Fruit fly (Drosophila melanogaster) whole organism, embryonic: ENCODE data around the gene Sil1.
A peak's percentile ranks its signal among the peaks of the same experiment; 100 is the strongest.

Experiments used
- Aef1 ChIP-seq: fragments of 200-800 bp; sonication (Bioruptor generic); IDR thresholded peaks from 3 replicates; pipeline ENCODE4 v1.3.6; 2022; ENCODE audit warnings: missing biosample characterization, missing genetic modification characterization
- CG1024 ChIP-seq: fragments of 200-800 bp; sonication (Bioruptor generic); IDR thresholded peaks from 2 replicates; pipeline ENCODE4 v1.3.6; 2022; ENCODE audit warnings: missing biosample characterization, missing genetic modification characterization
- CG10431 ChIP-seq: fragments of 200-800 bp; sonication (Bioruptor generic); optimal IDR thresholded peaks from 3 replicates; lab custom pipeline; 2018; ENCODE audit warnings: missing biosample characterization, mild to moderate bottlenecking, missing genetic modification characterization
- CG10543 ChIP-seq: fragments of 200-800 bp; sonication (Bioruptor generic); optimal IDR thresholded peaks from 3 replicates; lab custom pipeline; 2017; ENCODE audit warnings: missing biosample characterization, mild to moderate bottlenecking, missing genetic modification characterization, moderate library complexity
- CG10979 ChIP-seq: fragments of 200-800 bp; sonication (Bioruptor generic); optimal IDR thresholded peaks from 2 replicates; lab custom pipeline; 2018; ENCODE audit warnings: missing biosample characterization, mild to moderate bottlenecking, missing genetic modification characterization, moderate library complexity
- CG12071 ChIP-seq: fragments of 200-800 bp; sonication (Bioruptor generic); optimal IDR thresholded peaks from 3 replicates; lab custom pipeline; 2018; ENCODE audit warnings: missing biosample characterization, mild to moderate bottlenecking, missing genetic modification characterization
- CG13296 ChIP-seq: fragments of 200-800 bp; sonication (Bioruptor generic); optimal IDR thresholded peaks from 3 replicates; lab custom pipeline; 2018; ENCODE audit warnings: missing biosample characterization, mild to moderate bottlenecking, missing genetic modification characterization
- CG13624 ChIP-seq: fragments of 200-800 bp; sonication (Bioruptor generic); optimal IDR thresholded peaks from 2 replicates; lab custom pipeline; 2016; ENCODE audit warnings: missing biosample characterization, missing genetic modification characterization
- CG1603 ChIP-seq: fragments of 200-800 bp; sonication (Bioruptor generic); optimal IDR thresholded peaks from 2 replicates; lab custom pipeline; 2019; ENCODE audit warnings: missing biosample characterization, mild to moderate bottlenecking, missing genetic modification characterization, moderate library complexity
- CG16779 ChIP-seq: fragments of 200-800 bp; sonication (Bioruptor generic); IDR thresholded peaks from 2 replicates; pipeline ENCODE4 v1.3.6; 2022; ENCODE audit warnings: missing biosample characterization, missing genetic modification characterization
- CG17186 ChIP-seq: fragments of 200-800 bp; sonication (Bioruptor generic); optimal IDR thresholded peaks from 3 replicates; lab custom pipeline; 2017; ENCODE audit warnings: missing biosample characterization, missing genetic modification reagents, missing genetic modification characterization
- CG17802 ChIP-seq: fragments of 200-800 bp; sonication (Bioruptor generic); optimal IDR thresholded peaks from 2 replicates; lab custom pipeline; 2018; ENCODE audit warnings: missing biosample characterization, mild to moderate bottlenecking, missing genetic modification characterization, moderate library complexity
- CG18619 ChIP-seq: fragments of 200-800 bp; sonication (Bioruptor generic); optimal IDR thresholded peaks from 3 replicates; lab custom pipeline; 2017; ENCODE audit warnings: missing biosample characterization, mild to moderate bottlenecking, missing genetic modification characterization
- CG2116 ChIP-seq: fragments of 200-800 bp; sonication (Bioruptor generic); optimal IDR thresholded peaks from 3 replicates; lab custom pipeline; 2018; ENCODE audit warnings: missing biosample characterization, mild to moderate bottlenecking, missing genetic modification characterization
- CG3281 ChIP-seq: fragments of 200-800 bp; sonication (Bioruptor generic); optimal IDR thresholded peaks from 3 replicates; lab custom pipeline; 2017; ENCODE audit warnings: missing biosample characterization, mild to moderate bottlenecking, missing genetic modification characterization
- CG3847 ChIP-seq: fragments of 200-800 bp; sonication (Bioruptor generic); IDR thresholded peaks from 2 replicates; pipeline ENCODE4 v1.3.6; 2022; ENCODE audit warnings: missing biosample characterization, missing genetic modification characterization
- CG4328 ChIP-seq: fragments of 200-800 bp; sonication (Bioruptor generic); optimal IDR thresholded peaks from 3 replicates; lab custom pipeline; 2017; ENCODE audit warnings: missing biosample characterization, missing genetic modification reagents, missing genetic modification characterization
- CG4404 ChIP-seq: fragments of 200-800 bp; sonication (Bioruptor generic); IDR thresholded peaks from 2 replicates; pipeline ENCODE4 v1.3.6; 2022; ENCODE audit warnings: missing biosample characterization, missing genetic modification characterization
- CG4854 ChIP-seq: fragments of 200-800 bp; sonication (Bioruptor generic); optimal IDR thresholded peaks from 2 replicates; lab custom pipeline; 2016; ENCODE audit warnings: missing biosample characterization, missing genetic modification characterization, inconsistent platforms
- CG8765 ChIP-seq: fragments of 200-800 bp; sonication (Bioruptor generic); IDR thresholded peaks from 2 replicates; pipeline ENCODE4 v1.3.6; 2022; ENCODE audit warnings: missing biosample characterization, missing genetic modification characterization
- CG9876 ChIP-seq: fragments of 200-800 bp; sonication (Bioruptor generic); optimal IDR thresholded peaks from 2 replicates; lab custom pipeline; 2016; ENCODE audit warnings: missing biosample characterization, missing genetic modification characterization
- CTCF ChIP-seq: fragments of 200-800 bp; sonication (Bioruptor generic); optimal IDR thresholded peaks from 2 replicates; lab custom pipeline; 2017; ENCODE audit warnings: missing biosample characterization, mild to moderate bottlenecking, missing genetic modification characterization, moderate library complexity
- Camta ChIP-seq: fragments of 200-800 bp; sonication (Bioruptor generic); optimal IDR thresholded peaks from 2 replicates; lab custom pipeline; 2016; ENCODE audit warnings: missing biosample characterization, missing genetic modification characterization
- HLH4C ChIP-seq: fragments of 200-800 bp; sonication (Bioruptor generic); IDR thresholded peaks from 3 replicates; pipeline ENCODE4 v1.3.6; 2022; ENCODE audit warnings: missing biosample characterization, missing genetic modification characterization; ENCODE audit not compliant: partially characterized antibody
- HmgZ ChIP-seq: fragments of 200-800 bp; sonication (Bioruptor generic); optimal IDR thresholded peaks from 2 replicates; lab custom pipeline; 2018; ENCODE audit warnings: missing biosample characterization, mild to moderate bottlenecking, missing genetic modification characterization
- Hr39 ChIP-seq: fragments of >200 bp; optimal IDR thresholded peaks from 2 replicates; lab custom pipeline; 2017
- MTF-1 ChIP-seq: fragments of 200-800 bp; sonication (Bioruptor generic); optimal IDR thresholded peaks from 2 replicates; lab custom pipeline; 2018; ENCODE audit warnings: missing biosample characterization, mild to moderate bottlenecking, missing genetic modification characterization, borderline replicate concordance
- Med ChIP-seq: fragments of 200-800 bp; sonication (Bioruptor generic); peaks from one replicate; lab custom pipeline; 2016; ENCODE audit warnings: missing biosample characterization, missing genetic modification characterization, mild to moderate bottlenecking, inconsistent platforms, moderate library complexity
- Mes4 ChIP-seq: fragments of 200-800 bp; sonication (Bioruptor generic); optimal IDR thresholded peaks from 2 replicates; lab custom pipeline; 2016; ENCODE audit warnings: missing biosample characterization, missing genetic modification characterization
- Nf-YC ChIP-seq: fragments of 200-800 bp; optimal IDR thresholded peaks from 3 replicates; lab custom pipeline; 2019; ENCODE audit warnings: missing biosample characterization, mild to moderate bottlenecking, missing genetic modification characterization, moderate library complexity
- Oli ChIP-seq: fragments of 200-800 bp; sonication (Bioruptor generic); optimal IDR thresholded peaks from 2 replicates; lab custom pipeline; 2018; ENCODE audit warnings: missing biosample characterization, mild to moderate bottlenecking, missing genetic modification characterization, moderate library complexity
- Scr ChIP-seq: fragments of 200-800 bp; sonication (Bioruptor generic); IDR thresholded peaks from 2 replicates; pipeline ENCODE4 v1.3.6; 2022; ENCODE audit warnings: missing biosample characterization, missing genetic modification characterization; ENCODE audit not compliant: partially characterized antibody
- Spps ChIP-seq: fragments of 200-800 bp; sonication (Bioruptor generic); optimal IDR thresholded peaks from 2 replicates; lab custom pipeline; 2018; ENCODE audit warnings: missing biosample characterization, mild to moderate bottlenecking, missing genetic modification characterization
- Sry-δ ChIP-seq: fragments of 200-800 bp; sonication (Bioruptor generic); optimal IDR thresholded peaks from 2 replicates; lab custom pipeline; 2016; ENCODE audit warnings: missing biosample characterization, missing genetic modification characterization
- bowl ChIP-seq: fragments of 200-800 bp; sonication (Bioruptor generic); IDR thresholded peaks from 2 replicates; pipeline ENCODE4 v1.3.6; 2022; ENCODE audit warnings: missing biosample characterization, missing genetic modification characterization
- eve ChIP-seq, 2 experiments: fragments of >200 bp; optimal IDR thresholded peaks; 2 replicates each; lab custom pipeline; 2017; ENCODE audit warnings: missing biosample characterization in 2 of 2, missing genetic modification characterization in 2 of 2
- fd96Cb ChIP-seq: fragments of 200-800 bp; sonication (Bioruptor generic); optimal IDR thresholded peaks from 2 replicates; lab custom pipeline; 2018; ENCODE audit warnings: missing biosample characterization, mild to moderate bottlenecking, missing genetic modification characterization, moderate library complexity
- fru ChIP-seq: fragments of >200 bp; optimal IDR thresholded peaks from 2 replicates; lab custom pipeline; 2017
- grn ChIP-seq: fragments of 200-800 bp; sonication (Bioruptor generic); optimal IDR thresholded peaks from 3 replicates; lab custom pipeline; 2017; ENCODE audit warnings: missing biosample characterization, missing genetic modification characterization
- hb ChIP-seq: fragments of 200-800 bp; sonication (Bioruptor generic); IDR thresholded peaks from 3 replicates; pipeline ENCODE4 v1.3.6; 2022; ENCODE audit warnings: missing biosample characterization, missing genetic modification characterization; ENCODE audit not compliant: partially characterized antibody
- ind ChIP-seq: fragments of 200-800 bp; sonication (Bioruptor generic); optimal IDR thresholded peaks from 3 replicates; lab custom pipeline; 2016; ENCODE audit warnings: missing biosample characterization, missing genetic modification characterization
- knrl ChIP-seq: fragments of 200-800 bp; sonication (Bioruptor generic); IDR thresholded peaks from 3 replicates; pipeline ENCODE4 v1.3.6; 2022; ENCODE audit warnings: missing biosample characterization, missing genetic modification characterization; ENCODE audit not compliant: partially characterized antibody
- mam ChIP-seq: fragments of 200-800 bp; sonication (Bioruptor generic); optimal IDR thresholded peaks from 3 replicates; lab custom pipeline; 2016; ENCODE audit warnings: missing biosample characterization, missing genetic modification characterization
- odd ChIP-seq: fragments of 200-800 bp; sonication (Bioruptor generic); optimal IDR thresholded peaks from 2 replicates; lab custom pipeline; 2017; ENCODE audit warnings: missing biosample characterization, mild to moderate bottlenecking, missing genetic modification characterization
- pita ChIP-seq: fragments of 200-800 bp; sonication (Bioruptor generic); optimal IDR thresholded peaks from 2 replicates; lab custom pipeline; 2017; ENCODE audit warnings: missing biosample characterization, mild to moderate bottlenecking, missing genetic modification characterization
- psq ChIP-seq: fragments of 200-800 bp; sonication (Bioruptor generic); optimal IDR thresholded peaks from 2 replicates; lab custom pipeline; 2017; ENCODE audit warnings: missing biosample characterization, missing genetic modification characterization
- repo ChIP-seq: fragments of 200-800 bp; sonication (Bioruptor generic); optimal IDR thresholded peaks from 2 replicates; lab custom pipeline; 2016; ENCODE audit warnings: missing biosample characterization, missing genetic modification characterization
- sd ChIP-seq: fragments of 200-800 bp; sonication (Bioruptor generic); optimal IDR thresholded peaks from 3 replicates; lab custom pipeline; 2018; ENCODE audit warnings: missing biosample characterization, mild to moderate bottlenecking, missing genetic modification characterization, moderate library complexity
- sna ChIP-seq: fragments of 200-800 bp; sonication (Bioruptor generic); IDR thresholded peaks from 2 replicates; pipeline ENCODE4 v1.3.6; 2022; ENCODE audit warnings: missing biosample characterization, missing genetic modification characterization; ENCODE audit not compliant: partially characterized antibody
- ssp ChIP-seq: fragments of 200-800 bp; sonication (Bioruptor generic); IDR thresholded peaks from 2 replicates; pipeline ENCODE4 v1.3.6; 2022; ENCODE audit warnings: missing biosample characterization, missing genetic modification characterization
- toy ChIP-seq: fragments of 200-800 bp; sonication (Bioruptor generic); IDR thresholded peaks from 2 replicates; pipeline ENCODE4 v1.3.6; 2022; ENCODE audit warnings: missing biosample characterization, missing genetic modification characterization
- yki ChIP-seq: fragments of >200 bp; optimal IDR thresholded peaks from 3 replicates; lab custom pipeline; 2018

Sil1 gene

dm6 chr3R:25265589-25266201, 30.4 kb upstream of the Sil1 start, which contains the start of the genes GlnRS and RIOK2 (continued):
- TF ChIP-seq pita (GFP tag; lab: Kevin White, UChicago) (no peak), grn (GFP tag; lab: Kevin White, UChicago) (peak; percentile 7), odd (GFP tag; lab: Kevin White, UChicago) (no peak), Aef1 (no peak), CG2116 (GFP tag; lab: Kevin White, UChicago) (peak; percentile 85), Oli (tag; lab: Kevin White, UChicago) (no peak), repo (GFP tag; lab: Kevin White, UChicago) (no peak), CG13296 (GFP tag; lab: Kevin White, UChicago) (no peak), MTF-1 (GFP tag; lab: Kevin White, UChicago) (no peak), CG17186 (GFP tag; lab: Kevin White, UChicago) (peak; percentile 77), fru (lab: Kevin White, UChicago) (no peak), yki (lab: Kevin White, UChicago) (no peak), CG10431 (GFP tag; lab: Kevin White, UChicago) (no peak), CG12071 (GFP tag; lab: Kevin White, UChicago) (no peak), mam (GFP tag; lab: Kevin White, UChicago) (no peak), Hr39 (lab: Kevin White, UChicago) (no peak), CG4854 (GFP tag; lab: Kevin White, UChicago) (no peak), CG3281 (GFP tag; lab: Kevin White, UChicago) (no peak), toy (no peak), Sry-δ (GFP tag; lab: Kevin White, UChicago) (peak; percentile 84), CG1603 (tag; lab: Kevin White, UChicago) (peak; percentile 94), CG13624 (GFP tag; lab: Kevin White, UChicago) (peak; percentile 75), fd96Cb (tag; lab: Kevin White, UChicago) (no peak), Mes4 (no peak), hb (GFP tag; lab: Robert Waterston, UW) (peak; percentile 93), Nf-YC (tag; lab: Kevin White, UChicago) (no peak), ssp (peak; percentile 100), sd (tag; lab: Kevin White, UChicago) (peak; percentile 66), CG4404 (GFP tag; lab: Robert Waterston, UW) (no peak), CTCF (peak; percentile 10), CG16779 (GFP tag; lab: Robert Waterston, UW) (no peak), Med (GFP tag; lab: Kevin White, UChicago) (peak; percentile 78), sna (peak; percentile 93), psq (GFP tag; lab: Kevin White, UChicago) (no peak), Spps (no peak), CG10979 (tag; lab: Kevin White, UChicago) (peak; percentile 1), CG8765 (no peak), CG10543 (GFP tag; lab: Kevin White, UChicago) (no peak), CG18619 (GFP tag; lab: Kevin White, UChicago) (no peak), Scr (peak; percentile 94), CG9876 (no peak), knrl (GFP tag; lab: Robert Waterston, UW) (peak; percentile 95), CG17802 (tag; lab: Kevin White, UChicago) (peak; percentile 92), CG1024 (peak; percentile 88), bowl (GFP tag; lab: Robert Waterston, UW) (no peak), CG4328 (GFP tag; lab: Kevin White, UChicago) (no peak), HLH4C (GFP tag; lab: Robert Waterston, UW) (peak; percentile 92), HmgZ (tag; lab: Kevin White, UChicago) (peak; percentile 86), ind (GFP tag; lab: Kevin White, UChicago) (no peak), Camta (GFP tag; lab: Kevin White, UChicago) (no peak), eve (GFP tag; optimal IDR thresholded peaks at IDR 0.05; lab: Kevin White, UChicago) (no peak), CG3847 (GFP tag; lab: Robert Waterston, UW) (peak; percentile 45; the same call in 1 of the 2 replicates)
